Fruit fly (Drosophila melanogaster): ENCODE results near the gene CG5687.

CG5687 gene

dm6 chr3L:1938767-1939166 is at the start of gene CG5687, which contains the start of gene CG46523:
Gene CG5687, minus strand, starts transcription at chr3L:1939103.
Gene CG46523, minus strand, starts transcription at chr3L:1939103.
- TF ChIP-seq Eip78C (GFP tag): peak; percentile 58
- no peak for TF ChIP-seq Eip75B (GFP tag; optimal IDR thresholded peaks at IDR 0.05)

dm6 chr3L:1985406-1985805 is 46.5 kb upstream of the CG5687 start:
- TF ChIP-seq vri (GFP tag; optimal IDR thresholded peaks at IDR 0.05): no peak
- TF ChIP-seq CG34406 (GFP tag; optimal IDR thresholded peaks at IDR 0.05): no peak
- TF ChIP-seq topi (GFP tag; optimal IDR thresholded peaks at IDR 0.05): peak; percentile 22
- no peak for TF ChIP-seq CG16779 (tag; optimal IDR thresholded peaks at IDR 0.05)
- TF ChIP-seq lz (GFP tag; optimal IDR thresholded peaks at IDR 0.05): no peak
- TF ChIP-seq Ets96B (tag; optimal IDR thresholded peaks at IDR 0.05): no peak
- TF ChIP-seq salr (GFP tag; optimal IDR thresholded peaks at IDR 0.05): no peak
- no peak for TF ChIP-seq achi (GFP tag; optimal IDR thresholded peaks at IDR 0.05)
- TF ChIP-seq OdsH (GFP tag; optimal IDR thresholded peaks at IDR 0.05): no peak
- TF ChIP-seq CG32006 (GFP tag; optimal IDR thresholded peaks at IDR 0.05): no peak
- TF ChIP-seq svp (GFP tag): peak; percentile 77
- no peak for TF ChIP-seq CG4318 (GFP tag; optimal IDR thresholded peaks at IDR 0.05)
- TF ChIP-seq Gug (GFP tag; IDR thresholded peaks at IDR 0.05): no peak
- no peak for TF ChIP-seq CG1621 (tag; optimal IDR thresholded peaks at IDR 0.05)
- no peak for TF ChIP-seq Hr39 (GFP tag; optimal IDR thresholded peaks at IDR 0.05)
- TF ChIP-seq CG11902 (GFP tag; optimal IDR thresholded peaks at IDR 0.05): peak; percentile 30
- TF ChIP-seq CG6792 (GFP tag; optimal IDR thresholded peaks at IDR 0.05): no peak

DNA sequence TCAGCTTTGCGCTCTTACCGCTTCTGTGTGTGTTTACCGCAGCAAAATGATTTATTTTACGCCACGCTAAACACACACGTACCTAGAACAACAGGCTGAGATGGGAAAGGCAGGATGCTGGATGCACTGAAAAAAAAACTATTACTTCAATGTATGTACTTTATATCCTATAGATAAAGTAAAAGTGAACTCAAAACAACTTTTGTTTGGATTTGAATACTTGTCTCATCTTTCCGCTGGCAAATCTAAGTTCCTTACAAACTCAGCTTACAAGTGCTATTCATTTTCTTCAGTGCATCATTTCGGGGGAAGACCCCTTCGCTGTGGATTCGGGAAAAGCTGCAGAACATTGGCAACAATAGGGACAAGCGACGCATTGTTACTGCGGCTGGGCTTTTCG is 37.9 kb upstream of the CG5687 start:
- TF ChIP-seq dsx (GFP tag; optimal IDR thresholded peaks at IDR 0.05; ENCODE audit: poor library complexity, severe bottlenecking) (peak; percentile 11), eg (GFP tag; IDR thresholded peaks at IDR 0.05) (0 out of 3 replicates have a peak, but pooled peaks have one; percentile 33), CG32006 (GFP tag; optimal IDR thresholded peaks at IDR 0.05) (no peak), ss (GFP tag; optimal IDR thresholded peaks at IDR 0.05) (peak; percentile 12 to 43), CG6854 (GFP tag; optimal IDR thresholded peaks at IDR 0.05) (no peak), OdsH (GFP tag; optimal IDR thresholded peaks at IDR 0.05) (no peak), Eip78C (GFP tag) (peak; percentile 73), Smox (GFP tag; optimal IDR thresholded peaks at IDR 0.05) (no peak), CG8319 (GFP tag; optimal IDR thresholded peaks at IDR 0.05) (no peak), CG16779 (tag; optimal IDR thresholded peaks at IDR 0.05) (no peak), pdm3 (GFP tag; optimal IDR thresholded peaks at IDR 0.05) (no peak), CG8119 (GFP tag; IDR thresholded peaks at IDR 0.05) (no peak), cyc (GFP tag; optimal IDR thresholded peaks at IDR 0.05) (no peak), CG6276 (GFP tag; optimal IDR thresholded peaks at IDR 0.05) (no peak), CG7368 (GFP tag; optimal IDR thresholded peaks at IDR 0.05) (no peak), Sox102F (GFP tag; optimal IDR thresholded peaks at IDR 0.05) (no peak), svp (GFP tag) (peak; percentile 55), Hr4 (GFP tag; optimal IDR thresholded peaks at IDR 0.05) (no peak), Sox14 (GFP tag; optimal IDR thresholded peaks at IDR 0.05) (no peak), topi (GFP tag; optimal IDR thresholded peaks at IDR 0.05) (no peak), CG1621 (tag; optimal IDR thresholded peaks at IDR 0.05) (no peak), Sox15 (GFP tag; optimal IDR thresholded peaks at IDR 0.05) (no peak)

- TF ChIP-seq Lpt (GFP tag; optimal IDR thresholded peaks at IDR 0.05): no peak
- no peak for TF ChIP-seq Sox15 (GFP tag; optimal IDR thresholded peaks at IDR 0.05)
- TF ChIP-seq acj6 (GFP tag; optimal IDR thresholded peaks at IDR 0.05): no peak
- TF ChIP-seq OdsH (GFP tag; optimal IDR thresholded peaks at IDR 0.05): no peak
- TF ChIP-seq vri (GFP tag; optimal IDR thresholded peaks at IDR 0.05): peak; percentile 68
- TF ChIP-seq svp (GFP tag): peak; percentile 86
- no peak for TF ChIP-seq CG7368 (GFP tag; optimal IDR thresholded peaks at IDR 0.05)
- no peak for TF ChIP-seq topi (GFP tag; optimal IDR thresholded peaks at IDR 0.05)
- peak; percentile 28 for TF ChIP-seq CG1621 (tag; optimal IDR thresholded peaks at IDR 0.05)
- TF ChIP-seq Eip78C (GFP tag): peak; percentile 79
Measured at dm6 chr3L:1971103-1971742, 32.3 kb upstream of the CG5687 start, which contains the start of the genes CG11815 and acs. Gene CG11815, minus strand, starts transcription at chr3L:1971200. Gene acs, plus strand, starts transcription at chr3L:1971638.

Measured in whole organism, prepupa.